Comparison of ENCODE assay signal across 5 worm cellular contexts in genomic region chrIII:12455651-12456420, ce11.
TF ChIP-seq lines count a peak whose summit lies in the region.

No protein-coding gene starts in this region.

TF ChIP-seq in whole organism, L1 larva, 84 proteins besides CTCF, POLR2A, EP300 and RAD21:
- TF ChIP-seq lin-15B (tag; optimal IDR thresholded peaks at IDR 0.05; lab: Kevin White, UChicago) (no peak), efl-1 (optimal IDR thresholded peaks at IDR 0.05; lab: Kevin White, UChicago) (peak in 1 of 2 experiments; percentile 53), efl-1 (GFP tag; optimal IDR thresholded peaks at IDR 0.05 in 1 of 2; lab: Kevin White, UChicago) (peak; percentile 34 to 95), lsy-2 (tag; optimal IDR thresholded peaks at IDR 0.05; lab: Kevin White, UChicago) (no peak), lin-35 (GFP tag; optimal IDR thresholded peaks at IDR 0.05; lab: Kevin White, UChicago) (peak in 1 of 2 experiments; percentile 13), pax-3 (tag; optimal IDR thresholded peaks at IDR 0.05; lab: Kevin White, UChicago) (no peak), ztf-4 (tag; optimal IDR thresholded peaks at IDR 0.05; lab: Kevin White, UChicago) (peak; percentile 79), dpl-1 (GFP tag; optimal IDR thresholded peaks at IDR 0.05; lab: Kevin White, UChicago) (peak in 2 of 3 experiments; percentile 23 to 39), nhr-76 (tag; optimal IDR thresholded peaks at IDR 0.05; lab: Kevin White, UChicago) (no peak), nhr-19 (GFP tag; conservative IDR thresholded peaks at IDR 0.05; lab: Robert Waterston, UW) (no peak), xbp-1 (tag; optimal IDR thresholded peaks at IDR 0.05; lab: Kevin White, UChicago) (no peak)

TF ChIP-seq in whole organism, L2 larva, 48 proteins besides CTCF, POLR2A, EP300 and RAD21:
- TF ChIP-seq nhr-23 (tag; optimal IDR thresholded peaks at IDR 0.05; lab: Kevin White, UChicago) (no peak), gmeb-1 (tag; optimal IDR thresholded peaks at IDR 0.05; lab: Kevin White, UChicago) (peak; percentile 25), ztf-4 (tag; optimal IDR thresholded peaks at IDR 0.05; lab: Kevin White, UChicago) (peak; percentile 81)

TF ChIP-seq in whole organism, L3 larva, 47 proteins besides CTCF, POLR2A, EP300 and RAD21:
- no peak for TF ChIP-seq lsy-12 (tag; optimal IDR thresholded peaks at IDR 0.05; lab: Kevin White, UChicago)
- TF ChIP-seq ceh-82 (tag; optimal IDR thresholded peaks at IDR 0.05; lab: Kevin White, UChicago), result no peak
- TF ChIP-seq aly-2 (tag; optimal IDR thresholded peaks at IDR 0.05; lab: Kevin White, UChicago), result no peak
- peak; percentile 14 for TF ChIP-seq pha-4 (tag; optimal IDR thresholded peaks at IDR 0.05; lab: Kevin White, UChicago)
- peak; percentile 66 for TF ChIP-seq ztf-4 (tag; optimal IDR thresholded peaks at IDR 0.05; lab: Kevin White, UChicago)
- no peak for TF ChIP-seq nfya-1 (tag; optimal IDR thresholded peaks at IDR 0.05; lab: Kevin White, UChicago; ENCODE audit: insufficient read depth)
TF ChIP-seq in whole organism, L3 larva: peak in this region for 2.

TF ChIP-seq in whole organism, L4 larva, 104 proteins besides CTCF, POLR2A, EP300 and RAD21:
- TF ChIP-seq nhr-237 (tag; optimal IDR thresholded peaks at IDR 0.05; lab: Kevin White, UChicago), result no peak
- TF ChIP-seq duxl-1 (tag; optimal IDR thresholded peaks at IDR 0.05; lab: Kevin White, UChicago; ENCODE audit: poor library complexity), result no peak
- no peak for TF ChIP-seq nhr-11 (tag; optimal IDR thresholded peaks at IDR 0.05; lab: Kevin White, UChicago)
- TF ChIP-seq tag-97 (GFP tag; IDR thresholded peaks at IDR 0.05; lab: Robert Waterston, UW), result no peak
- no peak for TF ChIP-seq daf-12 (tag; optimal IDR thresholded peaks at IDR 0.05; lab: Kevin White, UChicago)
- TF ChIP-seq nhr-48 (tag; optimal IDR thresholded peaks at IDR 0.05; lab: Kevin White, UChicago), result no peak
- no peak for TF ChIP-seq mep-1 (tag; optimal IDR thresholded peaks at IDR 0.05; lab: Kevin White, UChicago)
- peak in 1 of 2 experiments; percentile 33 for TF ChIP-seq lsy-2 (tag; optimal IDR thresholded peaks at IDR 0.05; lab: Kevin White, UChicago)
- TF ChIP-seq cey-2 (tag; optimal IDR thresholded peaks at IDR 0.05; lab: Kevin White, UChicago; ENCODE audit: borderline replicate concordance, insufficient read depth), result no peak
- TF ChIP-seq dmd-8 (GFP tag; IDR thresholded peaks at IDR 0.05; lab: Robert Waterston, UW), result no peak
- TF ChIP-seq lin-38 (GFP tag; IDR thresholded peaks at IDR 0.05; lab: Robert Waterston, UW), result peak; percentile 67
- no peak for TF ChIP-seq nhr-41 (GFP tag; IDR thresholded peaks at IDR 0.05; lab: Robert Waterston, UW)
- TF ChIP-seq hif-1 (tag; optimal IDR thresholded peaks at IDR 0.05; lab: Kevin White, UChicago), result no peak
- TF ChIP-seq F10B5.3 (tag; optimal IDR thresholded peaks at IDR 0.05; lab: Kevin White, UChicago), result no peak
- peak; percentile 49 for TF ChIP-seq aha-1 (tag; lab: Kevin White, UChicago)
- TF ChIP-seq mes-2 (tag; optimal IDR thresholded peaks at IDR 0.05; lab: Kevin White, UChicago; ENCODE audit: poor library complexity, severe bottlenecking), result peak; percentile 47
- TF ChIP-seq ztf-11 (tag; optimal IDR thresholded peaks at IDR 0.05; lab: Kevin White, UChicago), result no peak
- TF ChIP-seq mxl-3 (GFP tag; optimal IDR thresholded peaks at IDR 0.05; lab: Kevin White, UChicago), result no peak
- no peak for TF ChIP-seq hlh-30 (tag; optimal IDR thresholded peaks at IDR 0.05; lab: Kevin White, UChicago; ENCODE audit: insufficient read depth)
- no peak for TF ChIP-seq sdz-12 (GFP tag; optimal IDR thresholded peaks at IDR 0.05; lab: Kevin White, UChicago)
- no peak for TF ChIP-seq rbr-2 (tag; optimal IDR thresholded peaks at IDR 0.05; lab: Kevin White, UChicago)
- TF ChIP-seq ceh-62 (tag; optimal IDR thresholded peaks at IDR 0.05; lab: Kevin White, UChicago), result no peak
- TF ChIP-seq ZK337.2 (GFP tag; IDR thresholded peaks at IDR 0.05; lab: Robert Waterston, UW), result no peak
- no peak for TF ChIP-seq hlh-11 (tag; optimal IDR thresholded peaks at IDR 0.05; lab: Kevin White, UChicago)

TF ChIP-seq in whole organism, young adult, 124 proteins besides CTCF, POLR2A, EP300 and RAD21:
- no peak for TF ChIP-seq lin-40 (tag; optimal IDR thresholded peaks at IDR 0.05; lab: Kevin White, UChicago)
- TF ChIP-seq mcd-1 (GFP tag; IDR thresholded peaks at IDR 0.05; lab: Robert Waterston, UW), result peak; percentile 49
- TF ChIP-seq ekl-4 (GFP tag; IDR thresholded peaks at IDR 0.05; lab: Robert Waterston, UW), result peak; percentile 34; the same call in 1 of the 2 replicates
